Worm (Caenorhabditis elegans): ENCODE data around the gene F21A3.11.

F21A3.11 gene

ce11 chrV:15493680-15494079 lies 39.3 kb downstream of the F21A3.11 start, which contains the start of gene srh-218:
Gene srh-218 (plus strand): TSS chrV:15493980.
- TF ChIP-seq cog-1 (tag; optimal IDR thresholded peaks at IDR 0.05), result no peak
- TF ChIP-seq T22C8.4 (GFP tag; IDR thresholded peaks at IDR 0.05), result no peak
- no peak for TF ChIP-seq tab-1 (GFP tag; IDR thresholded peaks at IDR 0.05)
- TF ChIP-seq ztf-29 (GFP tag; IDR thresholded peaks at IDR 0.05), result no peak
- no peak for TF ChIP-seq ztf-23 (GFP tag; IDR thresholded peaks at IDR 0.05)
- no peak for TF ChIP-seq flt-1 (GFP tag; IDR thresholded peaks at IDR 0.05)
- TF ChIP-seq klf-2 (GFP tag; conservative IDR thresholded peaks at IDR 0.05), result no peak
- no peak for TF ChIP-seq med-1 (GFP tag; optimal IDR thresholded peaks at IDR 0.05; ENCODE audit: insufficient read depth)
- TF ChIP-seq ref-1 (GFP tag; conservative IDR thresholded peaks at IDR 0.05), result no peak

- no peak for TF ChIP-seq cog-1 (tag; optimal IDR thresholded peaks at IDR 0.05)
Measured at ce11 chrV:15492518-15492917, 40.5 kb downstream of the F21A3.11 start, which contains the start of gene str-264. Gene str-264 (minus strand): TSS chrV:15492618.

- no peak for TF ChIP-seq klf-2 (GFP tag; conservative IDR thresholded peaks at IDR 0.05)
- TF ChIP-seq flt-1 (GFP tag; IDR thresholded peaks at IDR 0.05), result no peak
- TF ChIP-seq T22C8.4 (GFP tag; IDR thresholded peaks at IDR 0.05), result no peak
- no peak for TF ChIP-seq ztf-29 (GFP tag; IDR thresholded peaks at IDR 0.05)
- TF ChIP-seq ref-1 (GFP tag; conservative IDR thresholded peaks at IDR 0.05), result no peak
- no peak for TF ChIP-seq cog-1 (tag; optimal IDR thresholded peaks at IDR 0.05)
- no peak for TF ChIP-seq ztf-23 (GFP tag; IDR thresholded peaks at IDR 0.05)
Measured at ce11 chrV:15487764-15488163, 45.2 kb downstream of the F21A3.11 start, which contains the start of gene srw-21. Gene srw-21 (plus strand): TSS chrV:15488064.

ce11 chrV:15484537-15484936 lies 48.5 kb downstream of the F21A3.11 start, which contains the start of gene C06B8.3:
Gene C06B8.3 (minus strand): TSS chrV:15484637.
- no peak for TF ChIP-seq T22C8.4 (GFP tag; IDR thresholded peaks at IDR 0.05)
- no peak for TF ChIP-seq tab-1 (GFP tag; IDR thresholded peaks at IDR 0.05)
- no peak for TF ChIP-seq flt-1 (GFP tag; IDR thresholded peaks at IDR 0.05)
- TF ChIP-seq cog-1 (tag; optimal IDR thresholded peaks at IDR 0.05), result no peak
- TF ChIP-seq klf-2 (GFP tag; conservative IDR thresholded peaks at IDR 0.05), result no peak
- TF ChIP-seq ref-1 (GFP tag; conservative IDR thresholded peaks at IDR 0.05), result no peak
- TF ChIP-seq med-1 (GFP tag; optimal IDR thresholded peaks at IDR 0.05; ENCODE audit: insufficient read depth), result no peak
- no peak for TF ChIP-seq ztf-23 (GFP tag; IDR thresholded peaks at IDR 0.05)
- no peak for TF ChIP-seq ztf-29 (GFP tag; IDR thresholded peaks at IDR 0.05)

ce11 chrV:15483563-15483962 lies 49.4 kb downstream of the F21A3.11 start:
- TF ChIP-seq cog-1 (tag; optimal IDR thresholded peaks at IDR 0.05) (no peak), T22C8.4 (GFP tag; IDR thresholded peaks at IDR 0.05) (no peak), tab-1 (GFP tag; IDR thresholded peaks at IDR 0.05) (no peak), ztf-29 (GFP tag; IDR thresholded peaks at IDR 0.05) (no peak), klf-2 (GFP tag; conservative IDR thresholded peaks at IDR 0.05) (no peak)

- TF ChIP-seq T22C8.4 (GFP tag; IDR thresholded peaks at IDR 0.05) (no peak), ztf-23 (GFP tag; IDR thresholded peaks at IDR 0.05) (no peak), flt-1 (GFP tag; IDR thresholded peaks at IDR 0.05) (no peak), med-1 (GFP tag; optimal IDR thresholded peaks at IDR 0.05; ENCODE audit: insufficient read depth) (no peak), klf-2 (GFP tag; conservative IDR thresholded peaks at IDR 0.05) (no peak), tab-1 (GFP tag; IDR thresholded peaks at IDR 0.05) (no peak), ztf-29 (GFP tag; IDR thresholded peaks at IDR 0.05) (no peak), cog-1 (tag; optimal IDR thresholded peaks at IDR 0.05) (no peak), ref-1 (GFP tag; conservative IDR thresholded peaks at IDR 0.05) (no peak)
Measured at ce11 chrV:15481374-15481773, 51.6 kb downstream of the F21A3.11 start, which contains the start of gene nhr-150. Gene nhr-150 (minus strand): TSS chrV:15481465.

Measured in whole organism, midembryonic.